Worm (Caenorhabditis elegans) whole organism, midembryonic: ENCODE measurements around the gene chca-1.

Experiments
- T22C8.4 ChIP-seq: fragments of 200-800 bp; sonication (Bioruptor generic); IDR thresholded peaks from 2 replicates; pipeline ENCODE4 v1.3.6; 2022; ENCODE audit warnings: missing genetic modification characterization, missing compliant biosample characterization
- flt-1 ChIP-seq: fragments of 200-800 bp; sonication (Bioruptor generic); IDR thresholded peaks from 2 replicates; pipeline ENCODE4 v1.3.6; 2022; ENCODE audit warnings: missing genetic modification characterization, missing compliant biosample characterization
- klf-2 ChIP-seq: fragments of 200-800 bp; sonication (Bioruptor generic); conservative IDR thresholded peaks from 2 replicates; pipeline ENCODE4 v1.3.6; 2022; ENCODE audit warnings: missing genetic modification reagents, missing genetic modification characterization, missing compliant biosample characterization
- med-1 ChIP-seq: sonication (generic microtip); optimal IDR thresholded peaks from 2 replicates; lab custom pipeline; 2017; ENCODE audit warnings: missing genetic modification characterization, mild to moderate bottlenecking, missing compliant biosample characterization, antibody characterized with exemption, missing genetic modification reagents; ENCODE audit not compliant: insufficient read depth
- tab-1 ChIP-seq: fragments of 200-800 bp; sonication (Bioruptor generic); IDR thresholded peaks from 2 replicates; pipeline ENCODE4 v1.3.6; 2022; ENCODE audit warnings: missing genetic modification characterization, missing compliant biosample characterization
- ztf-29 ChIP-seq: fragments of 200-800 bp; sonication (Bioruptor generic); IDR thresholded peaks from 2 replicates; pipeline ENCODE4 v1.3.6; 2022; ENCODE audit warnings: missing genetic modification reagents, missing genetic modification characterization, missing compliant biosample characterization

ce11 chrIV:9627033-9627432 lies 24.2 kb upstream of the chca-1 start:
- TF ChIP-seq flt-1 (GFP tag; lab: Robert Waterston, UW) (no peak), tab-1 (GFP tag; lab: Robert Waterston, UW) (no peak), T22C8.4 (no peak), klf-2 (no peak), ztf-29 (GFP tag; lab: Robert Waterston, UW) (no peak), med-1 (GFP tag; lab: Kevin White, UChicago) (no peak)
